Fruit fly (Drosophila melanogaster) whole organism, embryonic: ENCODE results near the gene Pgant7.
A peak's percentile ranks its signal among the peaks of the same experiment; 100 is the strongest.

Experiments used
- Abd-B ChIP-seq: fragments of 200-800 bp; sonication (Bioruptor generic); optimal IDR thresholded peaks from 2 replicates; lab custom pipeline; 2018; ENCODE audit warnings: missing biosample characterization, mild to moderate bottlenecking, missing genetic modification characterization, moderate library complexity
- Ada2b ChIP-seq: fragments of 200-800 bp; sonication (Bioruptor generic); IDR thresholded peaks from 2 replicates; pipeline ENCODE4 v1.3.6; 2022; ENCODE audit warnings: missing biosample characterization, missing genetic modification characterization
- Atf6 ChIP-seq: fragments of 200-800 bp; sonication (Bioruptor generic); IDR thresholded peaks from 2 replicates; pipeline ENCODE4 v1.3.6; 2022; ENCODE audit warnings: missing biosample characterization, missing genetic modification characterization
- CG10209 ChIP-seq: fragments of 200-800 bp; sonication (Bioruptor generic); optimal IDR thresholded peaks from 3 replicates; lab custom pipeline; 2017; ENCODE audit warnings: missing biosample characterization, mild to moderate bottlenecking, missing genetic modification characterization, missing genetic modification reagents
- CG10267 ChIP-seq: fragments of 200-800 bp; sonication (Bioruptor generic); optimal IDR thresholded peaks from 2 replicates; lab custom pipeline; 2018; ENCODE audit warnings: missing biosample characterization, mild to moderate bottlenecking, missing genetic modification characterization, moderate library complexity
- CG11504 ChIP-seq: fragments of 200-800 bp; sonication (Bioruptor generic); optimal IDR thresholded peaks from 3 replicates; lab custom pipeline; 2019; ENCODE audit warnings: missing biosample characterization, mild to moderate bottlenecking, missing genetic modification characterization, moderate library complexity
- CG11696 ChIP-seq: fragments of 200-800 bp; sonication (Bioruptor generic); IDR thresholded peaks from 2 replicates; pipeline ENCODE4 v1.3.6; 2022; ENCODE audit warnings: missing biosample characterization, missing genetic modification characterization
- CG13287 ChIP-seq: fragments of 200-800 bp; sonication (Bioruptor generic); IDR thresholded peaks from 2 replicates; pipeline ENCODE4 v1.3.6; 2022; ENCODE audit warnings: missing biosample characterization, missing genetic modification characterization; ENCODE audit not compliant: partially characterized antibody
- CG13624 ChIP-seq: fragments of 200-800 bp; sonication (Bioruptor generic); optimal IDR thresholded peaks from 2 replicates; lab custom pipeline; 2016; ENCODE audit warnings: missing biosample characterization, missing genetic modification characterization
- CG13775 ChIP-seq: fragments of 200-800 bp; sonication (Bioruptor generic); optimal IDR thresholded peaks from 3 replicates; lab custom pipeline; 2017; ENCODE audit warnings: missing biosample characterization, mild to moderate bottlenecking, missing genetic modification characterization
- CG15696 ChIP-seq: fragments of 200-800 bp; sonication (Bioruptor generic); optimal IDR thresholded peaks from 2 replicates; lab custom pipeline; 2019; ENCODE audit warnings: missing biosample characterization, mild to moderate bottlenecking, missing genetic modification characterization, moderate library complexity
- CG18619 ChIP-seq: fragments of 200-800 bp; sonication (Bioruptor generic); optimal IDR thresholded peaks from 3 replicates; lab custom pipeline; 2017; ENCODE audit warnings: missing biosample characterization, mild to moderate bottlenecking, missing genetic modification characterization
- CG2712 ChIP-seq: fragments of 200-800 bp; optimal IDR thresholded peaks from 3 replicates; lab custom pipeline; 2019; ENCODE audit warnings: missing biosample characterization, mild to moderate bottlenecking, missing genetic modification characterization, moderate library complexity
- CG30020 ChIP-seq: fragments of 200-800 bp; optimal IDR thresholded peaks from 2 replicates; lab custom pipeline; 2019; ENCODE audit warnings: missing biosample characterization, mild to moderate bottlenecking, missing genetic modification characterization, moderate library complexity
- CG5953 ChIP-seq: fragments of 200-800 bp; sonication (Bioruptor generic); IDR thresholded peaks from 2 replicates; pipeline ENCODE4 v1.3.6; 2022; ENCODE audit warnings: missing biosample characterization, missing genetic modification characterization
- CG6254 ChIP-seq: fragments of 200-800 bp; sonication (Bioruptor generic); optimal IDR thresholded peaks from 3 replicates; lab custom pipeline; 2017; ENCODE audit warnings: mild to moderate bottlenecking, missing biosample characterization, missing genetic modification reagents, missing genetic modification characterization
- CG6689 ChIP-seq: fragments of 200-800 bp; sonication (Bioruptor generic); IDR thresholded peaks from 2 replicates; pipeline ENCODE4 v1.3.6; 2022; ENCODE audit warnings: missing biosample characterization, missing genetic modification characterization
- CG6813 ChIP-seq: fragments of 200-800 bp; sonication (Bioruptor generic); optimal IDR thresholded peaks from 2 replicates; lab custom pipeline; 2017; ENCODE audit warnings: missing biosample characterization, missing genetic modification characterization, mild to moderate bottlenecking, moderate library complexity, missing genetic modification reagents
- CG7556 ChIP-seq: fragments of 200-800 bp; sonication (Bioruptor generic); optimal IDR thresholded peaks from 2 replicates; lab custom pipeline; 2017; ENCODE audit warnings: missing biosample characterization, mild to moderate bottlenecking, missing genetic modification characterization
- CG7928 ChIP-seq: fragments of 200-800 bp; sonication (Bioruptor generic); optimal IDR thresholded peaks from 2 replicates; lab custom pipeline; 2017; ENCODE audit warnings: missing biosample characterization, mild to moderate bottlenecking, missing genetic modification characterization
- CG9215 ChIP-seq: fragments of 200-800 bp; sonication (Bioruptor generic); IDR thresholded peaks from 2 replicates; pipeline ENCODE4 v1.3.6; 2022; ENCODE audit warnings: missing biosample characterization, missing genetic modification characterization
- CG9797 ChIP-seq: fragments of 200-800 bp; sonication (Bioruptor generic); optimal IDR thresholded peaks from 3 replicates; lab custom pipeline; 2018; ENCODE audit warnings: missing biosample characterization, mild to moderate bottlenecking, missing genetic modification characterization
- Doc3 ChIP-seq: fragments of 200-800 bp; sonication (Bioruptor generic); IDR thresholded peaks from 3 replicates; pipeline ENCODE4 v1.3.6; 2022; ENCODE audit warnings: missing biosample characterization, missing genetic modification characterization; ENCODE audit not compliant: partially characterized antibody
- Dp ChIP-seq: fragments of 200-800 bp; sonication (Bioruptor generic); optimal IDR thresholded peaks from 2 replicates; lab custom pipeline; 2018; ENCODE audit warnings: missing biosample characterization, mild to moderate bottlenecking, missing genetic modification characterization, moderate library complexity
- Ets65A ChIP-seq: fragments of 200-800 bp; sonication (Bioruptor generic); peaks from one replicate; lab custom pipeline; 2016; ENCODE audit warnings: missing biosample characterization, missing genetic modification characterization
- Hr39 ChIP-seq: fragments of >200 bp; optimal IDR thresholded peaks from 2 replicates; lab custom pipeline; 2017
- NC2α ChIP-seq: fragments of 200-800 bp; sonication (Bioruptor generic); optimal IDR thresholded peaks from 2 replicates; lab custom pipeline; 2016; ENCODE audit warnings: missing biosample characterization, missing genetic modification characterization
- Rx ChIP-seq: fragments of 200-800 bp; sonication (Bioruptor generic); IDR thresholded peaks from 2 replicates; pipeline ENCODE4 v1.3.6; 2022; ENCODE audit warnings: missing biosample characterization, missing genetic modification characterization
- Xrp1 ChIP-seq: fragments of 200-800 bp; sonication (Bioruptor generic); IDR thresholded peaks from 2 replicates; pipeline ENCODE4 v1.3.6; 2022; ENCODE audit warnings: missing biosample characterization, missing genetic modification characterization
- az2 ChIP-seq: fragments of 200-800 bp; sonication (Bioruptor generic); optimal IDR thresholded peaks from 3 replicates; lab custom pipeline; 2016; ENCODE audit warnings: missing biosample characterization, missing genetic modification characterization
- croc ChIP-seq: fragments of 200-800 bp; sonication (Bioruptor generic); conservative IDR thresholded peaks from 3 replicates; pipeline ENCODE4 v1.3.6; 2022; ENCODE audit warnings: missing biosample characterization, missing genetic modification characterization
- cwo ChIP-seq: fragments of 200-800 bp; sonication (Bioruptor generic); optimal IDR thresholded peaks from 3 replicates; lab custom pipeline; 2017; ENCODE audit warnings: missing biosample characterization, missing genetic modification characterization, mild to moderate bottlenecking, moderate library complexity, missing genetic modification reagents
- danr ChIP-seq: fragments of 200-800 bp; sonication (Bioruptor generic); IDR thresholded peaks from 2 replicates; pipeline ENCODE4 v1.3.6; 2022; ENCODE audit warnings: missing biosample characterization, missing genetic modification characterization
- emc ChIP-seq: fragments of 200-800 bp; sonication (Bioruptor generic); optimal IDR thresholded peaks from 2 replicates; lab custom pipeline; 2016; ENCODE audit warnings: missing biosample characterization, missing genetic modification characterization
- gfzf ChIP-seq: fragments of 200-800 bp; sonication (Bioruptor generic); optimal IDR thresholded peaks from 2 replicates; lab custom pipeline; 2016; ENCODE audit warnings: missing biosample characterization, mild to moderate bottlenecking, missing genetic modification characterization, moderate library complexity
- h ChIP-seq: fragments of >200 bp; optimal IDR thresholded peaks from 2 replicates; lab custom pipeline; 2017
- jing ChIP-seq: fragments of 200-800 bp; sonication (Bioruptor generic); optimal IDR thresholded peaks from 2 replicates; lab custom pipeline; 2018; ENCODE audit warnings: missing biosample characterization, mild to moderate bottlenecking, missing genetic modification characterization
- jumu ChIP-seq: fragments of 200-800 bp; sonication (Bioruptor generic); optimal IDR thresholded peaks from 3 replicates; lab custom pipeline; 2016; ENCODE audit warnings: missing biosample characterization, missing genetic modification characterization
- kah ChIP-seq: fragments of 200-800 bp; sonication (Bioruptor generic); optimal IDR thresholded peaks from 2 replicates; lab custom pipeline; 2018; ENCODE audit warnings: missing biosample characterization, mild to moderate bottlenecking, missing genetic modification characterization
- pan ChIP-seq, 4 experiments: fragments of >200 bp in 3 of 4; fragments of 200-800 bp in 1 of 4; sonication (Bioruptor generic) in 1 of 4; optimal IDR thresholded peaks in 3 of 4; IDR thresholded peaks in 1 of 4; 2 replicates each; pipeline versions ENCODE4 v1.3.6 to Lab custom; 2017 to 2022; ENCODE audit warnings: missing biosample characterization in 2 of 4, missing genetic modification characterization in 2 of 4, mixed read lengths in 1 of 4
- phol ChIP-seq: fragments of 200-800 bp; sonication (Bioruptor generic); optimal IDR thresholded peaks from 3 replicates; lab custom pipeline; 2018; ENCODE audit warnings: missing biosample characterization, mild to moderate bottlenecking, missing genetic modification characterization, moderate library complexity
- prd ChIP-seq, 3 experiments: fragments of >200 bp in 2 of 3; fragments of 200-800 bp in 1 of 3; sonication (Bioruptor generic) in 1 of 3; optimal IDR thresholded peaks in 2 of 3; IDR thresholded peaks in 1 of 3; 2 replicates in 2 of 3; 3 replicates in 1 of 3; pipeline versions ENCODE4 v1.3.6 to Lab custom; 2017 to 2022; ENCODE audit warnings: missing biosample characterization in 1 of 3, missing genetic modification characterization in 1 of 3
- row ChIP-seq: fragments of 200-800 bp; sonication (Bioruptor generic); IDR thresholded peaks from 3 replicates; pipeline ENCODE4 v1.3.6; 2022; ENCODE audit warnings: missing biosample characterization, missing genetic modification characterization
- sima ChIP-seq: fragments of 200-800 bp; sonication (Bioruptor generic); optimal IDR thresholded peaks from 2 replicates; lab custom pipeline; 2016; ENCODE audit warnings: missing biosample characterization, missing genetic modification characterization
- slou ChIP-seq: fragments of 200-800 bp; sonication (Bioruptor generic); optimal IDR thresholded peaks from 3 replicates; lab custom pipeline; 2016; ENCODE audit warnings: missing biosample characterization, missing genetic modification characterization
- trem ChIP-seq: fragments of 200-800 bp; optimal IDR thresholded peaks from 3 replicates; lab custom pipeline; 2019; ENCODE audit warnings: missing biosample characterization, mild to moderate bottlenecking, missing genetic modification characterization, moderate library complexity

Pgant7 gene

dm6 chrX:18528166-18528733 lies 28.5 kb upstream of the Pgant7 start, which contains the start of the genes CG15042 and CG15047:
CG15042 (minus strand) TSS chrX:18528266.
CG15047 (plus strand) TSS chrX:18528683.
- no peak for TF ChIP-seq Abd-B (GFP tag; lab: Kevin White, UChicago)
- no peak for TF ChIP-seq jumu (GFP tag; lab: Kevin White, UChicago)
- TF ChIP-seq jing (GFP tag; lab: Kevin White, UChicago): no peak
- no peak for TF ChIP-seq Atf6
- peak; percentile 7 for TF ChIP-seq gfzf (GFP tag; lab: Kevin White, UChicago)

dm6 chrX:18524594-18525266 lies 24.9 kb upstream of the Pgant7 start:
- TF ChIP-seq phol (peak; percentile 71), CG15696 (tag; lab: Kevin White, UChicago) (peak; percentile 63), Ada2b (GFP tag; lab: Robert Waterston, UW) (no peak), CG9215 (GFP tag; lab: Robert Waterston, UW) (no peak), CG7556 (peak; percentile 57), CG13624 (GFP tag; lab: Kevin White, UChicago) (no peak), Hr39 (lab: Kevin White, UChicago) (no peak), CG9797 (GFP tag; lab: Kevin White, UChicago) (no peak), CG13775 (GFP tag; lab: Kevin White, UChicago) (peak; percentile 59), slou (GFP tag; lab: Kevin White, UChicago) (no peak), CG13287 (GFP tag; lab: Robert Waterston, UW) (no peak), CG10267 (tag; lab: Kevin White, UChicago) (peak; percentile 62), CG7928 (GFP tag; lab: Kevin White, UChicago) (no peak), Doc3 (GFP tag; lab: Robert Waterston, UW) (no peak), danr (0 out of 2 replicates have a peak, but pooled peaks have one; percentile 5), CG5953 (GFP tag; lab: Robert Waterston, UW) (no peak), Xrp1 (GFP tag; lab: Robert Waterston, UW) (peak; percentile 60), CG11696 (GFP tag; lab: Robert Waterston, UW) (peak; percentile 76), CG18619 (GFP tag; lab: Kevin White, UChicago) (peak; percentile 23), cwo (GFP tag; lab: Kevin White, UChicago) (peak; percentile 65), Dp (GFP tag; lab: Kevin White, UChicago) (no peak), croc (GFP tag; lab: Robert Waterston, UW) (no peak; the same call in 2 of the 3 replicates), row (peak; percentile 46), h (lab: Kevin White, UChicago) (no peak), CG10209 (GFP tag; lab: Kevin White, UChicago) (peak; percentile 52), NC2α (GFP tag; lab: Kevin White, UChicago) (no peak), Rx (no peak), pan (optimal IDR thresholded peaks at IDR 0.05; lab: Kevin White, UChicago) (no peak), pan (GFP tag; optimal IDR thresholded peaks at IDR 0.05 in 1 of 2, IDR thresholded peaks at IDR 0.05 in 1 of 2) (no peak), kah (GFP tag; lab: Kevin White, UChicago) (peak; percentile 1), CG6689 (GFP tag; lab: Robert Waterston, UW) (peak; percentile 51; the same call in 1 of the 2 replicates), trem (tag; lab: Kevin White, UChicago) (peak; percentile 47), CG2712 (tag; lab: Kevin White, UChicago) (peak; percentile 77), az2 (GFP tag; lab: Kevin White, UChicago) (peak; percentile 1), CG30020 (tag; lab: Kevin White, UChicago) (peak; percentile 10), Ets65A (peak; percentile 89), CG6813 (peak; percentile 2), CG11504 (peak; percentile 73), sima (GFP tag; lab: Kevin White, UChicago) (no peak), emc (GFP tag; lab: Kevin White, UChicago) (no peak), CG6254 (peak; percentile 50), prd (optimal IDR thresholded peaks at IDR 0.05; lab: Kevin White, UChicago) (no peak), prd (GFP tag; IDR thresholded peaks at IDR 0.05; lab: Robert Waterston, UW) (peak; percentile 45; the same call in 1 of the 3 replicates)
